Worm (Caenorhabditis elegans) whole organism, L3 larva: ENCODE measurements around the gene dot-1.2.

ENCODE experiments used
- ZK546.5 ChIP-seq: sonication (generic microtip); optimal IDR thresholded peaks from 2 replicates; lab custom pipeline; 2017; ENCODE audit warnings: missing biosample characterization, missing genetic modification characterization
- aly-2 ChIP-seq: fragments of 150-350 bp; optimal IDR thresholded peaks from 2 replicates; lab custom pipeline; 2014; ENCODE audit warnings: missing biosample characterization, missing genetic modification characterization
- ama-1 ChIP-seq: fragments of 150-350 bp; optimal IDR thresholded peaks from 2 replicates; lab custom pipeline; 2018
- ceh-16 ChIP-seq: sonication (generic microtip); optimal IDR thresholded peaks from 2 replicates; lab custom pipeline; 2017; ENCODE audit warnings: missing biosample characterization, missing genetic modification characterization
- ceh-28 ChIP-seq: fragments of 150-350 bp; optimal IDR thresholded peaks from 2 replicates; lab custom pipeline; 2014; ENCODE audit warnings: missing biosample characterization, missing genetic modification reagents, missing genetic modification characterization
- ceh-82 ChIP-seq: fragments of 150-350 bp; optimal IDR thresholded peaks from 2 replicates; lab custom pipeline; 2014; ENCODE audit warnings: missing biosample characterization, missing genetic modification characterization
- ceh-9 ChIP-seq: sonication (generic microtip); optimal IDR thresholded peaks from 2 replicates; lab custom pipeline; 2018; ENCODE audit warnings: missing biosample characterization, missing genetic modification characterization
- daf-12 ChIP-seq: fragments of 150-350 bp; optimal IDR thresholded peaks from 2 replicates; lab custom pipeline; 2014; ENCODE audit warnings: missing biosample characterization, missing genetic modification reagents, missing genetic modification characterization
- egl-27 ChIP-seq: sonication (generic microtip); optimal IDR thresholded peaks from 4 replicates; lab custom pipeline; 2017; ENCODE audit warnings: missing biosample characterization, missing genetic modification reagents, missing genetic modification characterization
- egl-5 ChIP-seq: fragments of 150-350 bp; optimal IDR thresholded peaks from 2 replicates; lab custom pipeline; 2017; ENCODE audit warnings: missing biosample characterization, missing genetic modification reagents, missing genetic modification characterization, inconsistent platforms
- elt-1 ChIP-seq: fragments of 150-350 bp; optimal IDR thresholded peaks from 2 replicates; lab custom pipeline; 2014; ENCODE audit warnings: missing biosample characterization, missing genetic modification characterization
- elt-2 ChIP-seq: sonication (generic microtip); optimal IDR thresholded peaks from 2 replicates; lab custom pipeline; 2016; ENCODE audit warnings: missing genetic modification reagents, mild to moderate bottlenecking, missing genetic modification characterization, missing compliant biosample characterization
- elt-3 ChIP-seq, 3 experiments: fragments of 150-350 bp in 1 of 3; sonication (generic microtip) in 2 of 3; optimal IDR thresholded peaks; 2 replicates in 2 of 3; 4 replicates in 1 of 3; lab custom pipeline; 2014 to 2017; ENCODE audit warnings: missing biosample characterization in 3 of 3, missing genetic modification characterization in 3 of 3
- eor-1 ChIP-seq, 2 experiments: fragments of 150-350 bp; optimal IDR thresholded peaks; 2 replicates each; lab custom pipeline; 2014 to 2018; ENCODE audit warnings: missing biosample characterization in 2 of 2, missing genetic modification characterization in 2 of 2
- fkh-10 ChIP-seq: sonication (generic microtip); optimal IDR thresholded peaks from 2 replicates; lab custom pipeline; 2017; ENCODE audit warnings: missing biosample characterization, missing genetic modification reagents, missing genetic modification characterization
- fos-1 ChIP-seq: fragments of 150-350 bp; optimal IDR thresholded peaks from 2 replicates; lab custom pipeline; 2014; ENCODE audit warnings: missing biosample characterization, missing genetic modification characterization
- hmg-11 ChIP-seq: sonication (generic microtip); optimal IDR thresholded peaks from 2 replicates; lab custom pipeline; 2016; ENCODE audit warnings: missing genetic modification characterization, missing compliant biosample characterization
- jun-1 ChIP-seq: fragments of 150-350 bp; optimal IDR thresholded peaks from 2 replicates; lab custom pipeline; 2014; ENCODE audit warnings: missing biosample characterization, missing genetic modification reagents, missing genetic modification characterization
- lin-15B ChIP-seq: fragments of 150-350 bp; optimal IDR thresholded peaks from 2 replicates; lab custom pipeline; 2014; ENCODE audit warnings: missing biosample characterization, missing genetic modification characterization
- lin-39 ChIP-seq: fragments of 150-350 bp; optimal IDR thresholded peaks from 2 replicates; lab custom pipeline; 2018; ENCODE audit warnings: missing biosample characterization, missing genetic modification reagents, missing genetic modification characterization
- lsy-12 ChIP-seq: sonication (generic microtip); optimal IDR thresholded peaks from 2 replicates; lab custom pipeline; 2016; ENCODE audit warnings: mild to moderate bottlenecking, missing genetic modification characterization, missing compliant biosample characterization
- mdl-1 ChIP-seq: fragments of 150-350 bp; optimal IDR thresholded peaks from 2 replicates; lab custom pipeline; 2014; ENCODE audit warnings: missing biosample characterization, missing genetic modification characterization
- nfya-1 ChIP-seq: sonication (generic microtip); optimal IDR thresholded peaks from 2 replicates; lab custom pipeline; 2017; ENCODE audit warnings: missing genetic modification characterization, mild to moderate bottlenecking, missing compliant biosample characterization, antibody characterized with exemption, moderate library complexity; ENCODE audit not compliant: insufficient read depth
- nhr-12 ChIP-seq: fragments of 150-350 bp; optimal IDR thresholded peaks from 2 replicates; lab custom pipeline; 2014; ENCODE audit warnings: missing biosample characterization, missing genetic modification characterization
- nhr-23 ChIP-seq: fragments of 150-350 bp; optimal IDR thresholded peaks from 2 replicates; lab custom pipeline; 2014; ENCODE audit warnings: missing biosample characterization, missing genetic modification reagents, missing genetic modification characterization
- nhr-237 ChIP-seq: fragments of 150-350 bp; optimal IDR thresholded peaks from 2 replicates; lab custom pipeline; 2014; ENCODE audit warnings: missing biosample characterization, missing genetic modification characterization
- nhr-25 ChIP-seq: sonication (generic microtip); optimal IDR thresholded peaks from 2 replicates; lab custom pipeline; 2017; ENCODE audit warnings: missing biosample characterization, missing genetic modification characterization
- nhr-28 ChIP-seq: fragments of 150-350 bp; optimal IDR thresholded peaks from 2 replicates; lab custom pipeline; 2014; ENCODE audit warnings: missing biosample characterization, missing genetic modification characterization
- nhr-67 ChIP-seq: fragments of 150-350 bp; optimal IDR thresholded peaks from 2 replicates; lab custom pipeline; 2014; ENCODE audit warnings: missing biosample characterization, missing genetic modification characterization
- nhr-76 ChIP-seq: fragments of 150-350 bp; sonication (generic microtip); optimal IDR thresholded peaks from 5 replicates; lab custom pipeline; 2014; ENCODE audit warnings: missing biosample characterization, missing genetic modification characterization
- pqm-1 ChIP-seq: fragments of 150-350 bp; optimal IDR thresholded peaks from 2 replicates; lab custom pipeline; 2017; ENCODE audit warnings: missing biosample characterization, missing genetic modification characterization, inconsistent platforms
- sea-2 ChIP-seq: fragments of 150-350 bp; sonication (generic microtip); optimal IDR thresholded peaks from 4 replicates; lab custom pipeline; 2014; ENCODE audit warnings: missing biosample characterization, missing genetic modification reagents, missing genetic modification characterization
- snpc-4 ChIP-seq: fragments of 150-350 bp; optimal IDR thresholded peaks from 2 replicates; lab custom pipeline; 2014; ENCODE audit warnings: missing biosample characterization, missing genetic modification characterization
- unc-62 ChIP-seq: fragments of 150-350 bp; sonication (generic microtip); optimal IDR thresholded peaks from 4 replicates; lab custom pipeline; 2014; ENCODE audit warnings: missing biosample characterization, missing genetic modification reagents, missing genetic modification characterization
- zag-1 ChIP-seq: fragments of 150-350 bp; optimal IDR thresholded peaks from 2 replicates; lab custom pipeline; 2014; ENCODE audit warnings: missing biosample characterization, missing genetic modification characterization
- ztf-11 ChIP-seq: fragments of 150-350 bp; optimal IDR thresholded peaks from 2 replicates; lab custom pipeline; 2014; ENCODE audit warnings: missing biosample characterization, missing genetic modification characterization

Gene dot-1.2

DNA sequence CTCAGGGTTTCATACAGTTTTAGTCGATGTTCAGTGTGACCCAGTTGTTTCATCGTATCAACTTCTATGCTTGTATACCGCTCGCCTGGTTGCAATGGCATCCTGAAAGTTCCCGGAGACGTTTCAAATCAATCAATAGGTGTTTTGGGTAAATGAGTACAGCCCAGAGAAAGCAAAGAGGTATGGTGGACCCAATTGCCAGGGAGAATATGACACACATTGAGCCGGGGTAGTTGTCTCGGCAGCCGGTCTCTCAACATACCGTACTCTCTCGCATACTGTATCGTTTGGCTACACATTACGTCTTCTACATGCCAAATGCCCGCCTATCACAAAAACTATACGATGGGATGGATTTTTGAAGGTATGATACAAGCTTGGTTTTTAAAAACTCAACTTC is 28.9 kb upstream of the dot-1.2 start, which contains the start of gene Y62H9A.9:
Gene Y62H9A.9, minus strand, starts transcription at position 101 of the 400 bp plus-strand sequence.
- no peak for TF ChIP-seq ZK546.5 (tag; lab: Kevin White, UChicago)
- TF ChIP-seq nfya-1 (tag; lab: Kevin White, UChicago): no peak
- TF ChIP-seq nhr-67: no peak
- no peak for TF ChIP-seq pqm-1
- no peak for TF ChIP-seq eor-1 (tag; optimal IDR thresholded peaks at IDR 0.05; lab: Kevin White, UChicago)
- TF ChIP-seq daf-12: no peak
- no peak for TF ChIP-seq lsy-12 (tag; lab: Kevin White, UChicago)
- no peak for TF ChIP-seq snpc-4 (tag; lab: Kevin White, UChicago)
- no peak for TF ChIP-seq jun-1
- TF ChIP-seq ceh-9 (tag; lab: Kevin White, UChicago): no peak
- TF ChIP-seq nhr-12 (tag; lab: Kevin White, UChicago): no peak
- TF ChIP-seq ceh-16 (tag; lab: Kevin White, UChicago): no peak
- TF ChIP-seq lin-15B (tag; lab: Kevin White, UChicago): no peak
- TF ChIP-seq elt-2 (tag; lab: Kevin White, UChicago): no peak
- TF ChIP-seq nhr-25: no peak
- no peak for TF ChIP-seq ztf-11 (tag; lab: Kevin White, UChicago)
- TF ChIP-seq nhr-237: no peak
- no peak for TF ChIP-seq fos-1 (tag; lab: Kevin White, UChicago)
- TF ChIP-seq lin-39 (tag; lab: Kevin White, UChicago): no peak
- no peak for TF ChIP-seq elt-3 (tag; optimal IDR thresholded peaks at IDR 0.05; lab: Kevin White, UChicago)

DNA sequence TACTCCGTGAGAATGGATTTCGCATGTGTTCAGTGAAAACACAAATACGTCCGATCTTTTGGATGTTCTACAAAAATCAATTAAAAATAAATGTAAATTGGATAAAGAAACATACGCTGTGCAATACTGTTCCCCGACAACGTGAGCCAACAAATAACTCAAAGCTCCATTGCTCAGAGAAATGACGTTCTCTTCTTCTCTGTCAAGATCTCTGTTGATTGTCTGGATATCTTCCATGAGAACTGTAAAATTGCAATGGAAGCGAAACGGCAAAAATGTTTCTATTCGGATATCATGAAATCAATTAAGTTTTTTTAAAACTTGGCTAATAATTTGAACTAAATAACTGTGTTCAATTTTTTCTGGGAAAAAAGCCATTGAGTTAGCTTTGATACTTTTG is 27.5 kb upstream of the dot-1.2 start:
- TF ChIP-seq ama-1: no peak
- TF ChIP-seq ceh-82 (tag; lab: Kevin White, UChicago): no peak
- TF ChIP-seq sea-2 (GFP tag; lab: Kevin White, UChicago): no peak
- no peak for TF ChIP-seq mdl-1
- no peak for TF ChIP-seq nhr-237
- no peak for TF ChIP-seq nhr-28
- TF ChIP-seq snpc-4 (tag; lab: Kevin White, UChicago): no peak
- no peak for TF ChIP-seq daf-12
- TF ChIP-seq zag-1 (tag; lab: Kevin White, UChicago): no peak
- no peak for TF ChIP-seq elt-1

DNA sequence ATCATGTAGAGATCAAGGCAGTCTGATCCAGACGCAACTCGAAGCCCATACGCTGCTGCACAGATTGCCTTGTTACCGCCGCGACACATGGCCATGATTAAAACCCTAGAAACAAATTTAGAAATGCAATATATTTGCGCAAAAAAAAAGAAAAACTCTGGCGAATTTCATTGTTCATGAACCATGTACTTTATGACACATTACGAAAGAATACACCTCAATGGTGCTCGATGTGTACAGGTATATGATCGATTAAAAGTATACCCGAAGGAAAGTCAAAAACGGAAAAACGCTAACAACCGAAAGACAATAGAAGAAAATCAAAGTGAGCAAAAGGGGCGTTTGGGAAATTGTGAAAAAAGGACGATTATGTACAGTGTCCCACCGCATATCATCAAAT is 23.2 kb upstream of the dot-1.2 start, which contains the start of gene Y62H9A.8:
Gene Y62H9A.8, minus strand, starts transcription at position 101 of the 400 bp plus-strand sequence.
- no peak for TF ChIP-seq egl-27 (tag; lab: Kevin White, UChicago)
- TF ChIP-seq ceh-28 (tag; lab: Kevin White, UChicago): no peak
- no peak for TF ChIP-seq nfya-1 (tag; lab: Kevin White, UChicago)

DNA sequence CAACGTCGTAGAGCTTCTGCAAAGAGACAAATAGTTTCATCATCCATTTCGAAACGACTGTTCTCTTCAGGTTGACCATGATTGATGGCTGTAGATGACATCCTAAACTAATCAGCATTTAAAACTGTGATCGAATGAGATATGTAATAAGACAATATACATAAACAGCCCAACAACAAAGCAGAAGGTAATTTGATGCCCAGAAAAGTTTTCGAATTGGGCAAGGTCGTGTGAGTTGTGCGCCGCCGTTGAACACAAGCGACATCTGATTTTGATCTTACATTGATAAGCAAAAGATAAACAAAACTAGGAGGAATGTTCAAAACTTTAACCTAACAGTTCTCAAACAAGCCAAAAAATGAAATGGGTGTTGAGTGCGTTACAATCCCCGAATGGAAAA is 16.4 kb upstream of the dot-1.2 start, which contains the start of gene Y62H9A.7:
Gene Y62H9A.7, minus strand, starts transcription at position 101 of the 400 bp plus-strand sequence.
- no peak for TF ChIP-seq aly-2
- TF ChIP-seq nfya-1 (tag; lab: Kevin White, UChicago): no peak
- TF ChIP-seq zag-1 (tag; lab: Kevin White, UChicago): no peak
- TF ChIP-seq ceh-28 (tag; lab: Kevin White, UChicago): no peak
- TF ChIP-seq lin-15B (tag; lab: Kevin White, UChicago): no peak
- no peak for TF ChIP-seq fkh-10
- no peak for TF ChIP-seq ceh-16 (tag; lab: Kevin White, UChicago)
- no peak for TF ChIP-seq unc-62 (GFP tag; lab: Kevin White, UChicago)

DNA sequence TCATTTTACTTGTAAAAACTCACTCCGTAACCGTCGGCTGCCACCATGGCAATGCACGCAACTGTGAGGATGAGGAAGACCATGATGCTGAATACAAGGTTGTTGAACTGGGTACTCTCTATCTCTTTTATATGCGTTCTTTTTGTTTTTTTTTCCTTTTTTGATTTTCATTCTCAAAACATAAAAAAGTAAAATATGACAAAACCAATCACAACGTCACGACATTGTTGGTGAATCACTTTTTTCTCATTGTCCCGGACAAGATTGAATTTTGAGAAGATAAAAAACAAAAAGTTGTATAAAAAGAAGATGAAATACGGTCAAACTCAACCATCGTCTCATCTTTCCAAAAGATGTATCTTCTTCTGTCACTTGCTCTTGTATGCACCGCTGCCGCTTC is 13.6 kb upstream of the dot-1.2 start, which contains the start of the genes Y62H9A.5 and ule-5:
Gene Y62H9A.5, minus strand, starts transcription at position 101 of the 400 bp plus-strand sequence.
Gene ule-5, plus strand, starts transcription at position 328 of the 400 bp plus-strand sequence.
- TF ChIP-seq mdl-1 (no peak), ama-1 (no peak), nhr-76 (tag; lab: Kevin White, UChicago) (no peak), nhr-67 (no peak), fkh-10 (no peak), nhr-28 (no peak), lin-15B (tag; lab: Kevin White, UChicago) (no peak), egl-27 (tag; lab: Kevin White, UChicago) (no peak), nhr-12 (tag; lab: Kevin White, UChicago) (no peak), fos-1 (tag; lab: Kevin White, UChicago) (no peak), hmg-11 (no peak), nhr-25 (no peak), elt-3 (tag; optimal IDR thresholded peaks at IDR 0.05; lab: Kevin White, UChicago) (no peak), ZK546.5 (tag; lab: Kevin White, UChicago) (no peak), egl-5 (tag; lab: Kevin White, UChicago) (no peak), unc-62 (GFP tag; lab: Kevin White, UChicago) (no peak), nhr-23 (tag; lab: Kevin White, UChicago) (no peak)
